Fruit fly (Drosophila melanogaster) whole organism, embryonic: Measurements from ENCODE around the gene phol.
A peak's percentile ranks its signal among the peaks of the same experiment; 100 is the strongest.

Experiments
- B-H2 ChIP-seq: fragments of 200-800 bp; sonication (Bioruptor generic); optimal IDR thresholded peaks from 2 replicates; lab custom pipeline; 2018; ENCODE audit warnings: missing biosample characterization, mild to moderate bottlenecking, missing genetic modification characterization
- CG1024 ChIP-seq: fragments of 200-800 bp; sonication (Bioruptor generic); IDR thresholded peaks from 2 replicates; pipeline ENCODE4 v1.3.6; 2022; ENCODE audit warnings: missing biosample characterization, missing genetic modification characterization
- CG10543 ChIP-seq: fragments of 200-800 bp; sonication (Bioruptor generic); optimal IDR thresholded peaks from 3 replicates; lab custom pipeline; 2017; ENCODE audit warnings: missing biosample characterization, mild to moderate bottlenecking, missing genetic modification characterization, moderate library complexity
- CG12769 ChIP-seq: fragments of 200-800 bp; sonication (Bioruptor generic); optimal IDR thresholded peaks from 2 replicates; lab custom pipeline; 2019; ENCODE audit warnings: missing biosample characterization, mild to moderate bottlenecking, missing genetic modification characterization, moderate library complexity
- CG13894 ChIP-seq: fragments of 200-800 bp; sonication (Bioruptor generic); optimal IDR thresholded peaks from 3 replicates; lab custom pipeline; 2018; ENCODE audit warnings: missing biosample characterization, mild to moderate bottlenecking, missing genetic modification characterization, moderate library complexity
- CG14050 ChIP-seq: fragments of 200-800 bp; sonication (Bioruptor generic); IDR thresholded peaks from 3 replicates; pipeline ENCODE4 v1.3.6; 2022; ENCODE audit warnings: missing biosample characterization, missing genetic modification characterization
- CG1603 ChIP-seq: fragments of 200-800 bp; sonication (Bioruptor generic); optimal IDR thresholded peaks from 2 replicates; lab custom pipeline; 2019; ENCODE audit warnings: missing biosample characterization, mild to moderate bottlenecking, missing genetic modification characterization, moderate library complexity
- CG17612 ChIP-seq: fragments of 200-800 bp; sonication (Bioruptor generic); IDR thresholded peaks from 2 replicates; pipeline ENCODE4 v1.3.6; 2022; ENCODE audit warnings: missing biosample characterization, missing genetic modification characterization
- CG1792 ChIP-seq: fragments of 200-800 bp; sonication (Bioruptor generic); optimal IDR thresholded peaks from 2 replicates; lab custom pipeline; 2016; ENCODE audit warnings: missing biosample characterization, missing genetic modification characterization
- CG2129 ChIP-seq: fragments of 200-800 bp; sonication (Bioruptor generic); IDR thresholded peaks from 2 replicates; pipeline ENCODE4 v1.3.6; 2022; ENCODE audit warnings: missing biosample characterization, missing genetic modification characterization; ENCODE audit not compliant: partially characterized antibody
- CG2199 ChIP-seq: fragments of 200-800 bp; sonication (Bioruptor generic); IDR thresholded peaks from 3 replicates; pipeline ENCODE4 v1.3.6; 2022; ENCODE audit warnings: missing biosample characterization, missing genetic modification characterization
- CG2712 ChIP-seq: fragments of 200-800 bp; optimal IDR thresholded peaks from 3 replicates; lab custom pipeline; 2019; ENCODE audit warnings: missing biosample characterization, mild to moderate bottlenecking, missing genetic modification characterization, moderate library complexity
- CG30403 ChIP-seq: fragments of 200-800 bp; sonication (Bioruptor generic); optimal IDR thresholded peaks from 3 replicates; lab custom pipeline; 2016; ENCODE audit warnings: missing biosample characterization, missing genetic modification characterization
- CG3163 ChIP-seq: fragments of 200-800 bp; sonication (Bioruptor generic); optimal IDR thresholded peaks from 3 replicates; lab custom pipeline; 2016; ENCODE audit warnings: missing biosample characterization, missing genetic modification characterization
- CG33557 ChIP-seq: fragments of 200-800 bp; sonication (Bioruptor generic); optimal IDR thresholded peaks from 2 replicates; lab custom pipeline; 2019; ENCODE audit warnings: missing biosample characterization, mild to moderate bottlenecking, missing genetic modification characterization, moderate library complexity
- CG3847 ChIP-seq: fragments of 200-800 bp; sonication (Bioruptor generic); IDR thresholded peaks from 2 replicates; pipeline ENCODE4 v1.3.6; 2022; ENCODE audit warnings: missing biosample characterization, missing genetic modification characterization
- CG4617 ChIP-seq: fragments of 200-800 bp; sonication (Bioruptor generic); optimal IDR thresholded peaks from 3 replicates; lab custom pipeline; 2016; ENCODE audit warnings: missing biosample characterization, missing genetic modification characterization, borderline replicate concordance
- CG4820 ChIP-seq: fragments of 200-800 bp; sonication (Bioruptor generic); optimal IDR thresholded peaks from 3 replicates; lab custom pipeline; 2016; ENCODE audit warnings: missing biosample characterization, missing genetic modification characterization
- CG5245 ChIP-seq: fragments of 200-800 bp; sonication (Bioruptor generic); optimal IDR thresholded peaks from 3 replicates; lab custom pipeline; 2016; ENCODE audit warnings: missing biosample characterization, missing genetic modification characterization
- CG7786 ChIP-seq: fragments of 200-800 bp; sonication (Bioruptor generic); optimal IDR thresholded peaks from 2 replicates; lab custom pipeline; 2016; ENCODE audit warnings: missing biosample characterization, missing genetic modification characterization
- CG8478 ChIP-seq: fragments of >200 bp; optimal IDR thresholded peaks from 2 replicates; lab custom pipeline; 2018
- Dbx ChIP-seq: fragments of 200-800 bp; sonication (Bioruptor generic); IDR thresholded peaks from 3 replicates; pipeline ENCODE4 v1.3.6; 2022; ENCODE audit warnings: missing biosample characterization, missing genetic modification characterization
- Deaf1 ChIP-seq: fragments of 200-800 bp; optimal IDR thresholded peaks from 3 replicates; lab custom pipeline; 2019; ENCODE audit warnings: missing biosample characterization, mild to moderate bottlenecking, missing genetic modification characterization, moderate library complexity
- Dip3 ChIP-seq: fragments of 200-800 bp; sonication (Bioruptor generic); optimal IDR thresholded peaks from 3 replicates; lab custom pipeline; 2016; ENCODE audit warnings: missing biosample characterization, missing genetic modification characterization
- HLHmδ ChIP-seq: fragments of 200-800 bp; sonication (Bioruptor generic); optimal IDR thresholded peaks from 2 replicates; lab custom pipeline; 2018; ENCODE audit warnings: missing biosample characterization, mild to moderate bottlenecking, missing genetic modification characterization, moderate library complexity
- Jarid2 ChIP-seq: fragments of 200-800 bp; sonication (Bioruptor generic); optimal IDR thresholded peaks from 3 replicates; lab custom pipeline; 2017; ENCODE audit warnings: mild to moderate bottlenecking, missing biosample characterization, missing genetic modification reagents, missing genetic modification characterization
- MTF-1 ChIP-seq: fragments of 200-800 bp; sonication (Bioruptor generic); optimal IDR thresholded peaks from 2 replicates; lab custom pipeline; 2018; ENCODE audit warnings: missing biosample characterization, mild to moderate bottlenecking, missing genetic modification characterization, borderline replicate concordance
- Mad ChIP-seq: fragments of 200-800 bp; sonication (Bioruptor generic); optimal IDR thresholded peaks from 2 replicates; lab custom pipeline; 2016; ENCODE audit warnings: missing biosample characterization, missing genetic modification characterization
- NC2α ChIP-seq: fragments of 200-800 bp; sonication (Bioruptor generic); optimal IDR thresholded peaks from 2 replicates; lab custom pipeline; 2016; ENCODE audit warnings: missing biosample characterization, missing genetic modification characterization
- Nf-YA ChIP-seq: fragments of 200-800 bp; sonication (Bioruptor generic); IDR thresholded peaks from 2 replicates; pipeline ENCODE4 v1.3.6; 2022; ENCODE audit warnings: missing biosample characterization, missing genetic modification characterization
- Pdp1 ChIP-seq, 2 experiments: fragments of 200-800 bp; sonication (Bioruptor generic); optimal IDR thresholded peaks; 3 replicates each; lab custom pipeline; 2016; ENCODE audit warnings: missing biosample characterization in 2 of 2, missing genetic modification characterization in 2 of 2, mild to moderate bottlenecking in 1 of 2, moderate library complexity in 1 of 2
- Side ChIP-seq: fragments of 200-800 bp; sonication (Bioruptor generic); optimal IDR thresholded peaks from 2 replicates; lab custom pipeline; 2016; ENCODE audit warnings: missing biosample characterization, missing genetic modification characterization
- bbx ChIP-seq: fragments of 200-800 bp; sonication (Bioruptor generic); IDR thresholded peaks from 2 replicates; pipeline ENCODE4 v1.3.6; 2022; ENCODE audit warnings: missing biosample characterization, missing genetic modification characterization; ENCODE audit not compliant: partially characterized antibody
- chn ChIP-seq: fragments of 200-800 bp; sonication (Bioruptor generic); optimal IDR thresholded peaks from 2 replicates; lab custom pipeline; 2016; ENCODE audit warnings: missing biosample characterization, missing genetic modification characterization
- crol ChIP-seq: fragments of 200-800 bp; sonication (Bioruptor generic); IDR thresholded peaks from 2 replicates; pipeline ENCODE4 v1.3.6; 2022; ENCODE audit warnings: missing biosample characterization, missing genetic modification characterization
- dati ChIP-seq: fragments of 200-800 bp; sonication (Bioruptor generic); IDR thresholded peaks from 2 replicates; pipeline ENCODE4 v1.3.6; 2022; ENCODE audit warnings: missing biosample characterization, missing genetic modification characterization
- fd64A ChIP-seq: fragments of 200-800 bp; sonication (Bioruptor generic); optimal IDR thresholded peaks from 3 replicates; lab custom pipeline; 2018; ENCODE audit warnings: missing biosample characterization, mild to moderate bottlenecking, missing genetic modification characterization
- fu2 ChIP-seq: fragments of 200-800 bp; sonication (Bioruptor generic); optimal IDR thresholded peaks from 2 replicates; lab custom pipeline; 2016; ENCODE audit warnings: missing biosample characterization, missing genetic modification characterization
- gem ChIP-seq: fragments of 200-800 bp; sonication (Bioruptor generic); optimal IDR thresholded peaks from 2 replicates; lab custom pipeline; 2019; ENCODE audit warnings: missing biosample characterization, mild to moderate bottlenecking, missing genetic modification characterization, moderate library complexity
- hbn ChIP-seq: fragments of 200-800 bp; sonication (Bioruptor generic); IDR thresholded peaks from 2 replicates; pipeline ENCODE4 v1.3.6; 2022; ENCODE audit warnings: missing biosample characterization, missing genetic modification characterization; ENCODE audit not compliant: partially characterized antibody
- inv ChIP-seq: fragments of 200-800 bp; sonication (Bioruptor generic); IDR thresholded peaks from 2 replicates; pipeline ENCODE4 v1.3.6; 2022; ENCODE audit warnings: missing biosample characterization, missing genetic modification characterization; ENCODE audit not compliant: partially characterized antibody
- klu ChIP-seq: fragments of 200-800 bp; sonication (Bioruptor generic); IDR thresholded peaks from 2 replicates; pipeline ENCODE4 v1.3.6; 2022; ENCODE audit warnings: missing biosample characterization, missing genetic modification characterization
- kni ChIP-seq: fragments of 200-800 bp; sonication (Bioruptor generic); optimal IDR thresholded peaks from 3 replicates; lab custom pipeline; 2017; ENCODE audit warnings: mild to moderate bottlenecking, missing biosample characterization, missing genetic modification reagents, missing genetic modification characterization
- nerfin-1 ChIP-seq: fragments of 200-800 bp; sonication (Bioruptor generic); optimal IDR thresholded peaks from 3 replicates; lab custom pipeline; 2019; ENCODE audit warnings: missing biosample characterization, mild to moderate bottlenecking, missing genetic modification characterization, moderate library complexity
- oc ChIP-seq: fragments of 200-800 bp; sonication (Bioruptor generic); optimal IDR thresholded peaks from 2 replicates; lab custom pipeline; 2018; ENCODE audit warnings: missing biosample characterization, mild to moderate bottlenecking, missing genetic modification characterization, moderate library complexity
- shn ChIP-seq: fragments of 200-800 bp; sonication (Bioruptor generic); optimal IDR thresholded peaks from 3 replicates; lab custom pipeline; 2016; ENCODE audit warnings: missing biosample characterization, missing genetic modification characterization
- tup ChIP-seq: fragments of 200-800 bp; sonication (Bioruptor generic); optimal IDR thresholded peaks from 2 replicates; lab custom pipeline; 2016; ENCODE audit warnings: missing biosample characterization, mild to moderate bottlenecking, missing genetic modification characterization, moderate library complexity
- twi ChIP-seq: fragments of 200-800 bp; optimal IDR thresholded peaks from 2 replicates; lab custom pipeline; 2019; ENCODE audit warnings: missing biosample characterization, mild to moderate bottlenecking, missing genetic modification characterization, moderate library complexity
- z ChIP-seq: fragments of 200-800 bp; sonication (Bioruptor generic); IDR thresholded peaks from 3 replicates; pipeline ENCODE4 v1.3.6; 2022; ENCODE audit warnings: missing biosample characterization, missing genetic modification characterization
- zen ChIP-seq: fragments of 200-800 bp; sonication (Bioruptor generic); optimal IDR thresholded peaks from 3 replicates; lab custom pipeline; 2018; ENCODE audit warnings: missing biosample characterization, mild to moderate bottlenecking, missing genetic modification characterization, moderate library complexity

Gene phol

dm6 chr3L:9465652-9466244, 9.7 kb upstream of the phol start (continued):
- TF ChIP-seq z (GFP tag; lab: Robert Waterston, UW) (0 out of 3 replicates have a peak, but pooled peaks have one; percentile 16), CG3847 (GFP tag; lab: Robert Waterston, UW) (0 out of 2 replicates have a peak, but pooled peaks have one; percentile 17), kni (peak; percentile 71), CG14050 (GFP tag; lab: Robert Waterston, UW) (no peak), CG3163 (GFP tag; lab: Kevin White, UChicago) (peak; percentile 11), CG4617 (GFP tag; lab: Kevin White, UChicago) (no peak), dati (no peak), klu (no peak), shn (no peak), Jarid2 (GFP tag; lab: Kevin White, UChicago) (peak; percentile 13), Mad (GFP tag; lab: Kevin White, UChicago) (no peak), Deaf1 (tag; lab: Kevin White, UChicago) (peak; percentile 5), twi (no peak), crol (GFP tag; lab: Robert Waterston, UW) (peak; percentile 91), chn (peak; percentile 28), Dip3 (GFP tag; lab: Kevin White, UChicago) (no peak), bbx (peak; percentile 31; the same call in 1 of the 2 replicates), B-H2 (GFP tag; lab: Kevin White, UChicago) (no peak), CG33557 (GFP tag; lab: Kevin White, UChicago) (peak; percentile 1), tup (GFP tag; lab: Kevin White, UChicago) (no peak), Dbx (GFP tag; lab: Robert Waterston, UW) (0 out of 3 replicates have a peak, but pooled peaks have one; percentile 16), MTF-1 (GFP tag; lab: Kevin White, UChicago) (peak; percentile 10), HLHmδ (GFP tag; lab: Kevin White, UChicago) (no peak), CG13894 (tag; lab: Kevin White, UChicago) (peak; percentile 49), fd64A (no peak), CG10543 (GFP tag; lab: Kevin White, UChicago) (peak; percentile 50), fu2 (no peak), CG1603 (no peak), CG12769 (tag; lab: Kevin White, UChicago) (peak; percentile 30), inv (GFP tag; lab: Robert Waterston, UW) (no peak), NC2α (GFP tag; lab: Kevin White, UChicago) (no peak), CG7786 (GFP tag; lab: Kevin White, UChicago) (no peak), CG30403 (GFP tag; lab: Kevin White, UChicago) (no peak), CG2712 (tag; lab: Kevin White, UChicago) (no peak), CG17612 (GFP tag; lab: Robert Waterston, UW) (no peak), CG1024 (GFP tag; lab: Robert Waterston, UW) (no peak), CG2129 (GFP tag; lab: Robert Waterston, UW) (no peak), nerfin-1 (no peak), CG5245 (GFP tag; lab: Kevin White, UChicago) (no peak), Side (GFP tag; lab: Kevin White, UChicago) (peak; percentile 1), oc (tag; lab: Kevin White, UChicago) (peak; percentile 6), hbn (GFP tag; lab: Robert Waterston, UW) (peak; percentile 23; the same call in 1 of the 2 replicates), CG8478 (lab: Kevin White, UChicago) (peak; percentile 77), zen (no peak), Nf-YA (no peak), gem (tag; lab: Kevin White, UChicago) (no peak), CG4820 (GFP tag; lab: Kevin White, UChicago) (no peak), Pdp1 (GFP tag; optimal IDR thresholded peaks at IDR 0.05; lab: Kevin White, UChicago) (peak in 1 of 2 experiments; percentile 88), CG2199 (GFP tag; lab: Robert Waterston, UW) (no peak), CG1792 (GFP tag; lab: Kevin White, UChicago) (no peak)
